Fruit fly (Drosophila melanogaster) ovary, adult (tissue): ENCODE data around the gene CG5262.

Source experiments
- CG17801 ChIP-seq: fragments of 200-800 bp; optimal IDR thresholded peaks from 2 replicates; lab custom pipeline; 2019; ENCODE audit warnings: missing biosample characterization, mild to moderate bottlenecking, missing genetic modification characterization, moderate library complexity; ENCODE audit not compliant: partially characterized antibody

CG5262 gene

DNA sequence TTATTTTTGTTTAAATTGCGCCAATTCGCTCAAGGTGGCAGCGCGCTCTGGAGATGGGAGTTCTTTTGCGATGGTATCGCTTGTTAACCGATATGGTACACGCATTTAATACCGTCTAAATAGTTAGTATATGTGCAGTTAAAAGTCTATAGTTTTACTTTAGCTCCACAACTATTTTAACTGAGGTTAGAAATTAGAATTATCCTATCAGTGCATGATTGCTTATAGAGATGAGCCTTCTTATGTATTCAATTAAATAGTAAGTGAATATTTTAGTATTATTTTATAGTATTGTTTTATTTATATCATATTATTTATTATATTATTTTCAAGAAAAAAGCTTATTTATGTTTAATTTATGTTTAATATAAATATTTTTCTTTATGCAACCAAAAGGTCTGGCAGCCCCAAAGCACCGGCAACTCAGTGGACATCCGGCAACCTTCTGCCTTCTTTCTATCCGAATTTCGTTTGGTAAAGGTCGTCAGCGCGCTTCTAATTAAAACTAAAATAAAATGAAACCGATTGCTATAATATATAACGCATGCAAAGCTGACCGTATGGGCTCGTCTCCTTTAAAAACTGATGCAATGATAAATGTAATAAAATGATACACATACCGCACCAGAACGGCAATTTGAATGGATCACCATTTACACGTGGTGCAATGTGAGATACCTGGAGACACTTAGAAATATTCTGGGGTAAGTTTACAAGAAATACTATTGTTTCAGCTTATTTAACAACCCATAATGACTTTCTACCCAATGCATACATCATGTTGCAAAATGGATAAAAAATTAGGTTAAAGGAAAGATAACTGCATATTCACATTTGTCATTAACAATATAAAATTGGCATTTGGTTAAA lies 22.8 kb upstream of the CG5262 start, which contains the start of gene CG5199:
TSS of gene CG5199 (minus strand) at position 52 of the 870 bp plus-strand sequence.
- peak; percentile 67 for TF ChIP-seq CG17801 (GFP tag; lab: Kevin White, UChicago)

DNA sequence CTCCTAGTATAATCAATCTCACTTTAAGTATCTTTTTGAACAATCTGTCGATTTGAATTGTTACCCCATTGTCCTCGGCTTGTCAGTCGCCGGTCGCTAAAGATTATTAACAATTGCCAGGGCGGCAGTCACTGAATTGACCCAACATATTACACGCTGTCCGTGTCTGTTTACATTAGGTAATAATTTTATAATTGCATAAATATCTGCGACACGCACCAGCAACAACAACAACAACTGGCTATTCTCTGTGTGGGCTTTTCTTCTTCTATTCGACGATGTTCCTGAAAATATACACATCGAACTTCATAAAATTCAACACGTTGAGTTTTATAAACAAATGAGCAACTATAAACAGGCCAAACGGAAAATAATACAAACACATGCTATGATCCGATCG lies 18.5 kb upstream of the CG5262 start:
- no peak for TF ChIP-seq CG17801 (GFP tag; lab: Kevin White, UChicago)

DNA sequence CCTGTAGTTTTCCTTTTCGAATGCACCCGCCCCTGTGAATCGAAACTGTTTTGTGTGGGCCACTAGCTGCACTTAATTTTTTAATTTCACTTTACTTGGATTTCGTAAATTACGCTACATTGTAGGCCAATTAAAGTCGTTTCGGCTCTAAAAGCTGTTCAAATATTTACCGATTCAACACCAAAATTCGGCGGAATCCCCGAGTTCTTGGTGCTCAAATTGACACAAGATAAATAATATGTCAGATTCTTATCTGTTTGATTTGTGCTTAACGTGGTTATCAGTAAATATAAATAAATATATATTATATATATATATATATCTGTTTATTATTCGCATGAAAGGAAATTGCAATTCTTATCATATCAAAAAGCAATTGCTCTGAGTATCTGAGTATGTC lies 17.7 kb upstream of the CG5262 start:
- TF ChIP-seq CG17801 (GFP tag; lab: Kevin White, UChicago), result no peak

DNA sequence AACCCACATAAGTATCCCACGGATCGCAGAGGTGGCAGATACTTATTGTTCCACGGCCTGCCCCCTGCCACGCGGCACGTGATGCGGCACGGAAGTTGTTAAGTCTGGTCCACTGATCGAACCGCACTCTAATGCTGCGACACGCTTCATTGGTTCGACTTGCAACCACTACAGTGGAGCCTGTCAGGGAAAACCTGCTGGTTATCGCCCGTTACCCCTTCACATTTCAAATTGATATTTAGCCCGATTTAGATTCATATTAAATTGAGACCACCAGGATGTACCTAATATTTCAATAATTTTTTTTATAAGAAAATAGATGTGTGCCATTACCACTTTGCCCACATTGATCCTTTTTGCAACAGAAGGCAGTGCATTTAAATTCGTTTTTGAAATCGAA lies 17.1 kb upstream of the CG5262 start:
- TF ChIP-seq CG17801 (GFP tag; lab: Kevin White, UChicago), result no peak

DNA sequence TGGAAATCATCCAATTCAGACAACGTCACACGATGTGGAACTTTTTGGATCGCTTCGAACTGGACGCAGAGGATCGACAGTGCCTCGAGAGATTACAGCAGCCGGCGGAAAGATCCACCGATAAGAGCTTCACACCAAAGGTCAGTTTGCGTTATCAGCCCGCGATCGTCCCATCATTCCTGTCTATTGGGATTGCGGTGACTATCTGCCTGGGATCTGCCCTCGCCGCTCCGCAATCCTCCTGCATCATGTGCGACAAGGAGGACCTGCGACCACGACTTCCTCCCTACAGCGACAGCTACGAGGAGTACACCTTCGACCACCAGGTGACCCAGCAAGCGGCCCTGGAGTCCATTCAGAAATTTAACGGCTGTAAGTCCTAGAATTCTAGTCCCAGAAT lies 15.8 kb upstream of the CG5262 start:
- no peak for TF ChIP-seq CG17801 (GFP tag; lab: Kevin White, UChicago)

DNA sequence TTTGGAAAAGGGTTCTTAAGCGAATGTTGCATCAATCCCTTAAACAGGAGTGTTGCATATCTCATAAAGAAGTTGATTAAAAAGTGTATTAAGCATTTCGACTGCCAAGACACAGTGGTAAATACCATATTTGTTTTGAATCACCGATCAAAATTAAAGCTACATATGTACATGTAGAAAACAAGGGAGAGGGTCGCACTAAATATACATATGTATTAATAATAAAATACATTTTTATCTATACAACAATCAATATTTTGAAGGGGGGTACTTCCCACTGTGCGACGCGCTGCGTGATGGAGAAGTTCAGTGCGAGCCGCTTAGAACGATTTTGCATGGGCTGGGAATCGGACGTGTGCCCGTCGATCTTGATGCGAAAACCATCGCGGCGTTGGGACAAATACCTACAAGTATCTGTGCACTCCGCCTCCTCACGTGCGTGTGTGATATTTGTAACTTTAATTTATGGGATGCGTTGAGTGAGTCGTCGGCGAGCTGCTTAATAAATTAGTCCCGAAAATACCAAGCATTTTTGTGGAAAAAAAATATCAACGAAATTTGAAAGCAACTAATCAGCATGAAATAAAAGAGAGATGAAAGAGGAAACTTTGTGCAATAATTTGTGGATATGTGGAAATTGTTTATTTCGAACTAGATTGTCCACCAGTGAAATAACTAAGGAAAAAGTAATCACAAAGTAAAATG lies 14.7 kb upstream of the CG5262 start:
- peak; percentile 69 for TF ChIP-seq CG17801 (GFP tag; lab: Kevin White, UChicago)

DNA sequence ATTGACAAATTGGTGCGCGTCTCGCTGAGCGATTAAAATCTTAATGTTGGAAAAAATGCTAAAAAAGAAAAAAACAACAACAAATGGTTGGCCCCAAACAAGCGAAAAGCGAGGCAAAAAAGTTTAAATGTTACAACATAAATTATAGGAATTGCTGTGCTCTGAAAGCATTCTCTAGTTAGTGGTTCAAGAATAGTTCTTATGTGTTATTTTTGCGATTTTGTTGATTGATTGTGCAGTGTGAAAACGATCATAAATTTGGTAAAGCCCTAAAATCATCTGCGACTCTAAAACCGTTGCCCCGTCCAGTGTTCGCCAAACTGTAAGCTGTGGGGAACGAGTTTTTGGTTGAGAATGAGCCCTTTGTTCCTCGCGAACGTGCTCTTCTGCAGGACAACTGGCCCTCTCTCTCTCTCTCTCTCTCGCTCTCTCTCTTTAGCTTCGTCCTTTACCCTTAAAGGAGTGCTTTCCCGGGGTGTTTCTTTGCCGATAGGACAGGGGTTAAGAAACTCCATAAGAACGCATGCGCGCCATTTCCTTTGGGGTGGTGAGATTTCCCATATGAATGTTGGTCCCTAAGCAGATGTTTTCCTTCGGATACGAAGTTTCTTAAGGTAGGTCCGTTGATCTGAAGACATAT lies 12.5 kb upstream of the CG5262 start:
- TF ChIP-seq CG17801 (GFP tag; lab: Kevin White, UChicago), result no peak

DNA sequence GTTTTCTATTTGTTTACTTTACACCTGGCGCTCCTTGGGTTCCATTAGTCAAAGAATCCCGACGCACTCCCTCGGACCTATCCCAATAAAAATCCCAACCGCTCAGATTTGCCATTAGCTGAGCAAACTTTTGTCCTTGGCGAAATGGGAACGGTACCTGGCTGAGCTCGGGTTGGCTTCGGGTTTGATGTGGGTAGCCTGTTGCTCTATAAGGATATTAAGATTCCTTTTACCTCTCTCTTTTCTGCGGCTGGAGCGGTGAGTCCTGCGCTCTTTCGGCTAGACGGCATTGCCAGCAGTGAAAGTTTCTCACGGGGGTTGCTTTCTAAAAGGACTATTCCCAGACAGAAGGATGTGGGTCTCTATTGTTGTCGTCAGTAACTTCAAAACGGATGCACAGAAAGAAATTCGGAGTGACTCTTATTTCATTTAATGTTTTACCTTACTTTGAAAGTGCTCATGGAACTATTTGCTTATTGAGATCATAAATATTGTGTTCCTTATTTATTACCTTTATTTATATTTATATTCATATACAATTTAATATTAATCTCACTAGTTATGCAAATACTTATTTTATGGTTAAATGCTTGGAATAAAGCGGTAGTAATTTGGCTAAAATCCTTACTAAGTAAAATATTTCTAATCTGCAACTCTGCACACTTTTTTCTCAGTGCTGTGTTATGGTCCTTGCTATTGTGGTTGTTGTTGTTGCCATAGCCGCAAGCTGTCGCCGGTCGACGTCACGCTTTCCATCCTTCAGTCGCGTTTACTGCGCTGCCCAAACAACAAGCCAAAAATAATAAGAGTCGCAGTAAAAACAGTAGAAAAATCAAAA lies 11.6 kb upstream of the CG5262 start, which contains the start of gene CG5910:
TSS of gene CG5910 (plus strand) at position 788 of the 838 bp plus-strand sequence.
- TF ChIP-seq CG17801 (GFP tag; lab: Kevin White, UChicago), result no peak

DNA sequence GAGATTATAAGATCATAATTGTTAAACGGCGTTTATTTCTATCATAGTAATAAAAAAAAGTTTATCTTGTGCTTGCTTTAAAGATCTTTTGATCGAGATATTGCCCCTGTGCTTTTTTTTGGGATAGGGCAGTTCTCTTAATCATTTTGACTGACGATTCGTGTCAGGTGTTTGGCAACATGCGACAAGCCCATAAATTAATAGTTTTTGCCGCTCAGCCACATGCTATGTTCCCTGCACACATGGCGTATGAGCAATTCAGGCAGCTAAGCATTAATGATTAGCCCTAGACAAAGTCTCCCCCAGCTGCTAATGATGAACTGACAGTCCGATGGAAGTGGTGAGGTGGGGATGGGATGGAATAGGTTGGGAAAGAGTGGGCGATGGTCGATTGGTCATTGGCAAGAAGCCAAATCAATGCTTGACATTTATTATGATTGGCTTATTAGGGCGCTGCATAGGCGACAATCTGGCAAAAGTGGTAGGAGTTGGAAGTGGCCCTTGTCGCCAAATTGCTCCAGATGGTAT lies 10.7 kb upstream of the CG5262 start:
- no peak for TF ChIP-seq CG17801 (GFP tag; lab: Kevin White, UChicago)

DNA sequence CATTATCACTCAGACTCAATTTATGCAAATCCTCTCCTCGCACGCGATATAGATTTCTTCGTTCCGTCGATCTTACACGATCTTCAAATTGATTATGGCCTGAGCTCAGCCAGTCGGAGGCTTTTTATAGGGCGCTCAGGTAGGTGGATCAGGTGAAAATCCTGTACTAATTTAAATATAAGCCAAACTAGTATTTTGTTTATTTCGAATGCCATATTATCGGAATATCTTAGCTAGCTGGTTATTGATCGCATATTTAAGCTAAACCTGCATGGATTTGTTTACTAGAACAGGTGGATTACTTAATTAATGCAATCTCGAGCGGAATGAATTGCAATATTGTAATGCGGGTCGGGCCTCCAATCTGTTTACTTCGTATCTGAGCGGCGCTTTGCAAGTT lies 9.5 kb upstream of the CG5262 start, which contains the start of gene Hpd:
TSS of gene Hpd (minus strand) at position 101 of the 400 bp plus-strand sequence.
- TF ChIP-seq CG17801 (GFP tag; lab: Kevin White, UChicago), result no peak

DNA sequence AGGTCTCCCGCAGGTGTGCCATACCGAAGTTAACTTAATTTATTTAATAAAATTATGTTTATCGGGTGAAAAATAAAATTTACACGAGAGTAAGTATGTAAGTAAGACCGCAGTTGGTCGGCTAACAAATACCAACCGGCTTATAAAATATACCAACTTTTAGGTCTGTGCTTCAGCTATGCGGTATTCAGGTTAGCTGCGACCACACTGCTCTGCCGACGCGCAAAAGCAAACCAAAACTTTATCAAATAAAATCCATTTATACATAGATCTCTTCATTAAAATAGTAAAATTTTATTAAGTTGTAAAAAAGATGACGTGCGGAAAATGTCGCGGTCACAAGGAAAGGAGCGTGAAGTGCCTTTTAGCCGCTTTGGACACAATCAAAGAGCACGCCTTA lies 5.8 kb upstream of the CG5262 start, which contains the start of the genes mRpL15 and CtIP:
TSS of gene mRpL15 (minus strand) at position 141 of the 400 bp plus-strand sequence.
TSS of gene CtIP (plus strand) at position 182 of the 400 bp plus-strand sequence.
- TF ChIP-seq CG17801 (GFP tag; lab: Kevin White, UChicago), result peak; percentile 5

DNA sequence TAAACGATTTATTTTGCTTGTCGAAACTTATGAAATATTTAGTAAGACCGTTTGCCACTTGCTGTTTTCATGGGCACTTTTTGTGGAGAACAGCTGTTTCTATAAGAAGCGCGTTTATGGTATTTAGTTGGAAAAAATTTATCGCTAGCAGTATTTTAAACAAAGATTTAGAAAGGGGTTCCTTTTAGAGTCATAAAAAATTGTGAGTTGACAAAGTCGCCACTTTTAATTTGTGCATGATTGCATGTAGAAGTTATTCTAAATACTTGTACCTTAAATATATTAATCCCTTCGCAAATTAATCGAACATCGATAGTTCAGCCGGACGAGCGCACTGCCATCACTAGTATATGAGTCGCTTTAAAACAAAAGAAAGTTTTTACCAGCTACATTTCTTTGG lies 2.0 kb upstream of the CG5262 start, which contains the start of the genes Las and Psn:
TSS of gene Las (minus strand) at position 65 of the 400 bp plus-strand sequence.
TSS of gene Psn (plus strand) at position 172 of the 400 bp plus-strand sequence.
- TF ChIP-seq CG17801 (GFP tag; lab: Kevin White, UChicago), result peak; percentile 10

DNA sequence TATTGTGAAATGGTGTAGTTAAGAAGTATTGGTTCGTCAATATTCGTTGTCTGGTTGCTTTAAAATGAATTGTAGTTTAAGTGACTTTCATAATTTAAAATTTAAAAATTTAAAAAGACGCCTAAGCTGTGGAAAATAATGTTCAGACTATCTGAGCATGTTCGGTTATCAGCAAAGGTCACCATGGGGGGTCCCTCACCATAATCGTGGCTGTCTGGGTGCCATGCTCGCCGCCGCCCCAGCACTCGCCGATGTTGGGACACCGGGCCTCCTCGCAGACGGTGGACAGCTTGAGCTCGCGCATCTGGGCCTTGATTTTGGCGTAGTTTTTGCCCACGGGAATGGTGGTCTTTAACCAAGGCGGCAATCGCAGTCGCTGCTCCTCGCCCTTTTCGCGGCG lies 1.3 kb upstream of the CG5262 start:
- TF ChIP-seq CG17801 (GFP tag; lab: Kevin White, UChicago), result no peak

DNA sequence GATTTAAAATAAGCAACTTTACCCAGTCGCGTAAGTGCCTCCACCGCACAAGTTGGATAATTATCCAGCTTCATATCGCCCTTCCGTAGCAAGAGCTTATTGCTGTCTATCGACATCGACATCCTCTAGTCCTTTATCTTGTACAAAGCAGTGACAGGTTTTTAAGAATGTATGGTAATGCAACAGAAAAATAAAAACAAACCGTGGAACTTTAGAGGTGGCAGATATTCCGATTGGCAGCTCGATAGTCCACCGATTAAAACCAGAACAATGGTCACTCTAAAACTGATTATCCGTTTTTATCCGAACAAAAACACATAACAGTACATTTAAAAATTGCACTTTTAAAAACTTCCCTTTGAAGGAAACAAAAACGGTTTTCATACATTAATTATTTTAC lies 2.8 kb downstream of the CG5262 start, which contains the start of gene CG5274:
TSS of gene CG5274 (minus strand) at position 218 of the 400 bp plus-strand sequence.
- TF ChIP-seq CG17801 (GFP tag; lab: Kevin White, UChicago), result no peak
